Worm (Caenorhabditis elegans): ENCODE data around the gene nhr-271.

DNA sequence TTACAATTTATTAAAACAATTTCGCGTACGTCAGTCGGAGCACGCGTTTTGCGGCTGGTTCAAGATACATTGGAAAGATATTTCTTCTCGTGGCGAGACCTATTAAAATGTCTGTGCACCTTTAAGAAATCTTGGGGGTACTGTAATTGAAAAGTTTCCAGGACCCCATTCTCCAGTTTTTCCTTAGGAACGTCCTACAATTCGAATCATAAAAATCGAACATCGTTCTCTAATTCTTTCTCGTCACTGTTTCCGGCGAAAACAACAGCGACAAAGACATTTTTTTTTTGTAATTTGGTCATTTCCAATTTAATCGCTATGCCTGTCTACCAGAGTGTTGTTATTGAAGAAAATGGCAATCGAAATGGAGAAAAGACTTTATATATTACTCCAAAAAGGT is 43.6 kb downstream of the nhr-271 start, which contains the start of gene Y32B12B.1:
- no peak for TF ChIP-seq cog-1 (tag; optimal IDR thresholded peaks at IDR 0.05)
- TF ChIP-seq klf-2 (GFP tag; conservative IDR thresholded peaks at IDR 0.05): no peak

All from whole organism, midembryonic.